Worm (Caenorhabditis elegans) whole organism, L1 larva: ENCODE results near the gene C25E10.12.

ENCODE experiments used
- C16A3.4 ChIP-seq: fragments of 150-350 bp; optimal IDR thresholded peaks from 2 replicates; lab custom pipeline; 2014; ENCODE audit warnings: missing biosample characterization, missing genetic modification characterization
- Y116A8C.19 ChIP-seq: sonication (generic microtip); optimal IDR thresholded peaks from 2 replicates; lab custom pipeline; 2016; ENCODE audit warnings: missing compliant biosample characterization, missing genetic modification characterization, borderline replicate concordance
- aha-1 ChIP-seq: fragments of 150-350 bp; optimal IDR thresholded peaks from 2 replicates; lab custom pipeline; 2014; ENCODE audit warnings: missing biosample characterization, missing genetic modification characterization
- alr-1 ChIP-seq: fragments of 200-800 bp; sonication (Bioruptor generic); optimal IDR thresholded peaks from 2 replicates; lab custom pipeline; 2018; ENCODE audit warnings: borderline replicate concordance, mild to moderate bottlenecking, missing genetic modification characterization, missing compliant biosample characterization
- blmp-1 ChIP-seq: fragments of 150-350 bp; optimal IDR thresholded peaks from 2 replicates; lab custom pipeline; 2014; ENCODE audit warnings: missing biosample characterization, missing genetic modification characterization
- ceh-8 ChIP-seq: fragments of 200-800 bp; sonication (Bioruptor generic); optimal IDR thresholded peaks from 2 replicates; lab custom pipeline; 2018; ENCODE audit warnings: mild to moderate bottlenecking, missing genetic modification characterization, moderate library complexity, missing compliant biosample characterization
- dsc-1 ChIP-seq: sonication (generic microtip); optimal IDR thresholded peaks from 2 replicates; lab custom pipeline; 2016; ENCODE audit warnings: mild to moderate bottlenecking, missing genetic modification characterization, missing compliant biosample characterization
- efl-1 ChIP-seq, 4 experiments: fragments of 150-350 bp; optimal IDR thresholded peaks in 3 of 4; peaks in 1 of 4; 1 replicate in 1 of 4; 2 replicates in 3 of 4; lab custom pipeline; 2014; ENCODE audit warnings: missing biosample characterization in 2 of 4, missing genetic modification characterization in 2 of 4, missing genetic modification reagents in 2 of 4
- efl-3 ChIP-seq: fragments of 200-800 bp; sonication (Bioruptor generic); optimal IDR thresholded peaks from 2 replicates; lab custom pipeline; 2018; ENCODE audit warnings: mild to moderate bottlenecking, missing genetic modification characterization, missing compliant biosample characterization
- elt-2 ChIP-seq: sonication (generic microtip); optimal IDR thresholded peaks from 2 replicates; lab custom pipeline; 2016; ENCODE audit warnings: missing genetic modification characterization, mild to moderate bottlenecking, inconsistent platforms, missing compliant biosample characterization, missing genetic modification reagents
- fkh-10 ChIP-seq: sonication (generic microtip); optimal IDR thresholded peaks from 2 replicates; lab custom pipeline; 2017; ENCODE audit warnings: missing biosample characterization, missing genetic modification reagents, missing genetic modification characterization
- fkh-4 ChIP-seq: sonication (generic microtip); optimal IDR thresholded peaks from 2 replicates; lab custom pipeline; 2016; ENCODE audit warnings: missing compliant biosample characterization, missing genetic modification characterization, borderline replicate concordance
- fkh-8 ChIP-seq: sonication (generic microtip); optimal IDR thresholded peaks from 2 replicates; lab custom pipeline; 2016; ENCODE audit warnings: mild to moderate bottlenecking, missing genetic modification characterization, missing compliant biosample characterization
- hlh-17 ChIP-seq: fragments of 200-800 bp; sonication (Bioruptor generic); optimal IDR thresholded peaks from 2 replicates; lab custom pipeline; 2018; ENCODE audit warnings: missing genetic modification characterization, mild to moderate bottlenecking, missing compliant biosample characterization, moderate library complexity, borderline replicate concordance
- hlh-4 ChIP-seq: sonication (generic microtip); optimal IDR thresholded peaks from 2 replicates; lab custom pipeline; 2016; ENCODE audit warnings: mild to moderate bottlenecking, missing genetic modification characterization, missing compliant biosample characterization
- hpl-2 ChIP-seq: fragments of 150-350 bp; optimal IDR thresholded peaks from 2 replicates; lab custom pipeline; 2014; ENCODE audit warnings: missing biosample characterization, missing genetic modification reagents, missing genetic modification characterization
- lin-13 ChIP-seq: fragments of 150-350 bp; optimal IDR thresholded peaks from 2 replicates; lab custom pipeline; 2014; ENCODE audit warnings: missing biosample characterization, missing genetic modification reagents, missing genetic modification characterization
- lin-15B ChIP-seq: fragments of 150-350 bp; sonication (generic microtip); optimal IDR thresholded peaks from 3 replicates; lab custom pipeline; 2014; ENCODE audit warnings: missing biosample characterization, missing genetic modification characterization
- lin-35 ChIP-seq, 2 experiments: fragments of 150-350 bp; optimal IDR thresholded peaks; 2 replicates each; lab custom pipeline; 2014; ENCODE audit warnings: missing biosample characterization in 2 of 2, missing genetic modification characterization in 2 of 2, missing genetic modification reagents in 2 of 2
- lir-3 ChIP-seq: sonication (generic microtip); optimal IDR thresholded peaks from 2 replicates; lab custom pipeline; 2016; ENCODE audit warnings: mild to moderate bottlenecking, missing genetic modification characterization, moderate library complexity, missing compliant biosample characterization; ENCODE audit not compliant: poor library complexity
- mdl-1 ChIP-seq, 2 experiments: fragments of 150-350 bp; optimal IDR thresholded peaks; 2 replicates each; lab custom pipeline; 2014 to 2017; ENCODE audit warnings: missing biosample characterization in 2 of 2, missing genetic modification characterization in 2 of 2, inconsistent platforms in 1 of 2
- mef-2 ChIP-seq: fragments of 150-350 bp; optimal IDR thresholded peaks from 2 replicates; lab custom pipeline; 2014; ENCODE audit warnings: missing biosample characterization, missing genetic modification characterization
- nhr-11 ChIP-seq: fragments of 150-350 bp; optimal IDR thresholded peaks from 2 replicates; lab custom pipeline; 2014; ENCODE audit warnings: missing biosample characterization, missing genetic modification characterization
- nhr-20 ChIP-seq: sonication (generic microtip); optimal IDR thresholded peaks from 2 replicates; lab custom pipeline; 2016; ENCODE audit warnings: mild to moderate bottlenecking, missing genetic modification characterization, missing compliant biosample characterization
- nhr-28 ChIP-seq: fragments of 150-350 bp; optimal IDR thresholded peaks from 2 replicates; lab custom pipeline; 2014; ENCODE audit warnings: missing biosample characterization, missing genetic modification characterization
- nhr-71 ChIP-seq: sonication (generic microtip); optimal IDR thresholded peaks from 2 replicates; lab custom pipeline; 2016; ENCODE audit warnings: mild to moderate bottlenecking, missing genetic modification characterization, moderate library complexity, missing compliant biosample characterization
- nhr-76 ChIP-seq: sonication (generic microtip); optimal IDR thresholded peaks from 2 replicates; lab custom pipeline; 2017; ENCODE audit warnings: missing biosample characterization, missing genetic modification characterization
- nhr-84 ChIP-seq: sonication (generic microtip); optimal IDR thresholded peaks from 2 replicates; lab custom pipeline; 2017; ENCODE audit warnings: missing biosample characterization, missing genetic modification characterization
- nhr-85 ChIP-seq: sonication (generic microtip); peaks from one replicate; lab custom pipeline; 2016; ENCODE audit warnings: missing genetic modification characterization, inconsistent platforms, missing compliant biosample characterization
- pag-3 ChIP-seq: sonication (generic microtip); optimal IDR thresholded peaks from 2 replicates; lab custom pipeline; 2017; ENCODE audit warnings: missing genetic modification characterization, mild to moderate bottlenecking, missing compliant biosample characterization, antibody characterized with exemption, borderline replicate concordance; ENCODE audit not compliant: insufficient read depth
- rnt-1 ChIP-seq: sonication (generic microtip); optimal IDR thresholded peaks from 2 replicates; lab custom pipeline; 2016; ENCODE audit warnings: mild to moderate bottlenecking, missing genetic modification characterization, moderate library complexity, missing compliant biosample characterization
- sptf-1 ChIP-seq: fragments of 150-350 bp; optimal IDR thresholded peaks from 2 replicates; lab custom pipeline; 2014; ENCODE audit warnings: missing biosample characterization, missing genetic modification characterization
- tbx-2 ChIP-seq: sonication (generic microtip); optimal IDR thresholded peaks from 2 replicates; lab custom pipeline; 2016; ENCODE audit warnings: missing genetic modification characterization, missing compliant biosample characterization
- tlp-1 ChIP-seq: fragments of 150-350 bp; optimal IDR thresholded peaks from 2 replicates; lab custom pipeline; 2014; ENCODE audit warnings: missing biosample characterization, missing genetic modification characterization
- unc-98 ChIP-seq: fragments of 200-800 bp; sonication (Bioruptor generic); IDR thresholded peaks from 2 replicates; pipeline ENCODE4 v1.3.6; 2022; ENCODE audit warnings: missing genetic modification characterization, missing compliant biosample characterization
- zag-1 ChIP-seq: fragments of 150-350 bp; optimal IDR thresholded peaks from 2 replicates; lab custom pipeline; 2014; ENCODE audit warnings: missing biosample characterization, missing genetic modification characterization
- zip-4 ChIP-seq: fragments of 200-800 bp; sonication (Bioruptor generic); optimal IDR thresholded peaks from 2 replicates; lab custom pipeline; 2018; ENCODE audit warnings: mild to moderate bottlenecking, missing genetic modification characterization, moderate library complexity, missing compliant biosample characterization
- ztf-11 ChIP-seq, 2 experiments: sonication (generic microtip); optimal IDR thresholded peaks; 2 replicates each; lab custom pipeline; 2016 to 2017; ENCODE audit warnings: missing genetic modification characterization in 2 of 2, missing biosample characterization in 1 of 2, missing compliant biosample characterization in 1 of 2
- ztf-4 ChIP-seq: fragments of 150-350 bp; optimal IDR thresholded peaks from 2 replicates; lab custom pipeline; 2014; ENCODE audit warnings: missing biosample characterization, missing genetic modification characterization

C25E10.12 gene

ce11 chrV:9041030-9041429 lies 21.2 kb downstream of the C25E10.12 start, which contains the start of gene cyp-33B1:
cyp-33B1 (plus strand) TSS chrV:9041330.
- no peak for TF ChIP-seq tlp-1 (tag; lab: Kevin White, UChicago)
- no peak for TF ChIP-seq mef-2 (tag; lab: Kevin White, UChicago)
- TF ChIP-seq rnt-1 (tag; lab: Kevin White, UChicago) = no peak
- TF ChIP-seq, all 84 proteins: peak for 0

- no peak for TF ChIP-seq alr-1 (tag; lab: Kevin White, UChicago)
- no peak for TF ChIP-seq zip-4
- no peak for TF ChIP-seq lin-15B (tag; lab: Kevin White, UChicago)
- TF ChIP-seq pag-3 (tag; lab: Kevin White, UChicago) = no peak
- TF ChIP-seq efl-3 (GFP tag; lab: Kevin White, UChicago) = no peak
- no peak for TF ChIP-seq fkh-4 (tag; lab: Kevin White, UChicago)
- TF ChIP-seq sptf-1 (tag; lab: Kevin White, UChicago) = no peak
- no peak for TF ChIP-seq aha-1
- TF ChIP-seq lin-35 (GFP tag; optimal IDR thresholded peaks at IDR 0.05; lab: Kevin White, UChicago) = no peak
- no peak for TF ChIP-seq hlh-4 (tag; lab: Kevin White, UChicago)
- TF ChIP-seq Y116A8C.19 = no peak
- no peak for TF ChIP-seq ceh-8 (GFP tag; lab: Kevin White, UChicago)
These were observed 26.6 kb downstream of the C25E10.12 start, which contains the start of gene srsx-34 for ce11 chrV:9035685-9036084. srsx-34 (plus strand) TSS chrV:9035985.

ce11 chrV:9033267-9033666 lies 29.0 kb downstream of the C25E10.12 start, which contains the start of gene C25E10.4:
C25E10.4 (plus strand) TSS chrV:9033567.
- TF ChIP-seq blmp-1 (peak; percentile 33), mef-2 (tag; lab: Kevin White, UChicago) (no peak), hlh-4 (tag; lab: Kevin White, UChicago) (no peak), efl-1 (optimal IDR thresholded peaks at IDR 0.05; lab: Kevin White, UChicago) (no peak), efl-1 (GFP tag; optimal IDR thresholded peaks at IDR 0.05 in 1 of 2; lab: Kevin White, UChicago) (peak in 1 of 2 experiments; percentile 43), nhr-71 (no peak), nhr-11 (no peak), nhr-85 (tag; lab: Kevin White, UChicago) (no peak), mdl-1 (tag; optimal IDR thresholded peaks at IDR 0.05; lab: Kevin White, UChicago) (no peak), nhr-76 (tag; lab: Kevin White, UChicago) (no peak), lir-3 (tag; lab: Kevin White, UChicago) (no peak), unc-98 (no peak)

- TF ChIP-seq hpl-2 (GFP tag; lab: Kevin White, UChicago) = no peak
- no peak for TF ChIP-seq ztf-11 (tag; optimal IDR thresholded peaks at IDR 0.05; lab: Kevin White, UChicago)
- no peak for TF ChIP-seq C16A3.4 (tag; lab: Kevin White, UChicago)
- no peak for TF ChIP-seq efl-1 (optimal IDR thresholded peaks at IDR 0.05; lab: Kevin White, UChicago)
- peak in 1 of 2 experiments; percentile 40 for TF ChIP-seq efl-1 (GFP tag; optimal IDR thresholded peaks at IDR 0.05 in 1 of 2; lab: Kevin White, UChicago)
These were observed 32.0 kb downstream of the C25E10.12 start, which contains the start of gene C25E10.5 for ce11 chrV:9030248-9030647. C25E10.5 (plus strand) TSS chrV:9030548.

- no peak for TF ChIP-seq fkh-8 (tag; lab: Kevin White, UChicago)
- no peak for TF ChIP-seq nhr-28 (tag; lab: Kevin White, UChicago)
- TF ChIP-seq nhr-84 = no peak
- TF ChIP-seq fkh-10 (GFP tag; lab: Kevin White, UChicago) = no peak
- no peak for TF ChIP-seq ceh-8 (GFP tag; lab: Kevin White, UChicago)
- TF ChIP-seq lin-35 (GFP tag; optimal IDR thresholded peaks at IDR 0.05; lab: Kevin White, UChicago) = no peak
- TF ChIP-seq hlh-17 (GFP tag; lab: Kevin White, UChicago) = no peak
- TF ChIP-seq fkh-4 (tag; lab: Kevin White, UChicago) = no peak
- no peak for TF ChIP-seq elt-2 (tag; lab: Kevin White, UChicago)
- TF ChIP-seq hpl-2 (GFP tag; lab: Kevin White, UChicago) = no peak
- no peak for TF ChIP-seq tbx-2 (tag; lab: Kevin White, UChicago)
- TF ChIP-seq lin-13 (GFP tag; lab: Kevin White, UChicago) = no peak
- TF ChIP-seq lir-3 (tag; lab: Kevin White, UChicago) = no peak
- no peak for TF ChIP-seq zip-4
- TF ChIP-seq dsc-1 (tag; lab: Kevin White, UChicago) = no peak
- no peak for TF ChIP-seq pag-3 (tag; lab: Kevin White, UChicago)
- TF ChIP-seq nhr-20 = no peak
- no peak for TF ChIP-seq unc-98
- no peak for TF ChIP-seq ztf-4
- no peak for TF ChIP-seq zag-1 (tag; lab: Kevin White, UChicago)
These were observed 37.5 kb downstream of the C25E10.12 start, which contains the start of gene bus-1 for ce11 chrV:9024713-9025112. bus-1 (minus strand) TSS chrV:9024813.
